Fruit fly (Drosophila melanogaster) whole organism, wandering third instar larva: ENCODE data around the gene sll.

ENCODE experiments used
- Abd-B ChIP-seq: fragments of >200 bp; optimal IDR thresholded peaks from 2 replicates; lab custom pipeline; 2017; ENCODE audit warnings: missing biosample characterization, missing genetic modification characterization
- CG32264 ChIP-seq: fragments of 200-800 bp; sonication (Bioruptor generic); optimal IDR thresholded peaks from 2 replicates; lab custom pipeline; 2016; ENCODE audit warnings: missing biosample characterization, missing genetic modification characterization
- CG9705 ChIP-seq: fragments of 200-800 bp; sonication (Bioruptor generic); optimal IDR thresholded peaks from 2 replicates; lab custom pipeline; 2018; ENCODE audit warnings: missing biosample characterization, mild to moderate bottlenecking, missing genetic modification characterization
- CrebA ChIP-seq: fragments of 200-800 bp; sonication (Bioruptor generic); optimal IDR thresholded peaks from 2 replicates; lab custom pipeline; 2016; ENCODE audit warnings: missing biosample characterization, mild to moderate bottlenecking, missing genetic modification characterization, borderline replicate concordance
- Dif ChIP-seq: fragments of 200-275, 200-300 bp; sonication (Bioruptor generic); optimal IDR thresholded peaks from 2 replicates; lab custom pipeline; 2018; ENCODE audit warnings: missing biosample characterization, missing genetic modification characterization; ENCODE audit not compliant: partially characterized antibody
- HLH106 ChIP-seq: fragments of 200-800 bp; optimal IDR thresholded peaks from 3 replicates; lab custom pipeline; 2019; ENCODE audit warnings: missing biosample characterization, mild to moderate bottlenecking, missing genetic modification characterization, moderate library complexity
- Hnf4 ChIP-seq: fragments of 200-800 bp; sonication (Bioruptor generic); optimal IDR thresholded peaks from 2 replicates; lab custom pipeline; 2016; ENCODE audit warnings: missing biosample characterization, mild to moderate bottlenecking, missing genetic modification characterization
- Hr78 ChIP-seq: fragments of >200 bp; optimal IDR thresholded peaks from 2 replicates; lab custom pipeline; 2017; ENCODE audit warnings: missing biosample characterization, missing genetic modification characterization
- Hr83 ChIP-seq: fragments of 200-300 bp; sonication (Bioruptor generic); optimal IDR thresholded peaks from 2 replicates; lab custom pipeline; 2016; ENCODE audit warnings: missing biosample characterization, mild to moderate bottlenecking, missing genetic modification characterization, moderate library complexity; ENCODE audit not compliant: poor library complexity, severe bottlenecking
- Myc ChIP-seq: fragments of >200 bp; optimal IDR thresholded peaks from 2 replicates; lab custom pipeline; 2017
- N ChIP-seq: fragments of >200 bp; optimal IDR thresholded peaks from 2 replicates; lab custom pipeline; 2018; ENCODE audit warnings: missing biosample characterization, missing external identifiers, missing genetic modification characterization
- OdsH ChIP-seq: fragments of 200-800 bp; sonication (Bioruptor generic); optimal IDR thresholded peaks from 2 replicates; lab custom pipeline; 2016; ENCODE audit warnings: missing biosample characterization, mild to moderate bottlenecking, missing genetic modification characterization
- Sp1 ChIP-seq: fragments of 200-800 bp; sonication (Bioruptor generic); optimal IDR thresholded peaks from 3 replicates; lab custom pipeline; 2019; ENCODE audit warnings: missing biosample characterization, mild to moderate bottlenecking, missing genetic modification characterization, moderate library complexity
- Vsx2 ChIP-seq: fragments of 200-300, 225-300 bp; sonication (Bioruptor generic); optimal IDR thresholded peaks from 2 replicates; lab custom pipeline; 2018; ENCODE audit warnings: missing biosample characterization, missing genetic modification characterization; ENCODE audit not compliant: partially characterized antibody
- br ChIP-seq: fragments of 200-800 bp; sonication (Bioruptor generic); optimal IDR thresholded peaks from 2 replicates; lab custom pipeline; 2016; ENCODE audit warnings: missing biosample characterization, missing genetic modification characterization
- dsf ChIP-seq: sonication (Bioruptor generic); optimal IDR thresholded peaks from 2 replicates; lab custom pipeline; 2016; ENCODE audit warnings: missing biosample characterization, missing genetic modification characterization, borderline replicate concordance
- ey ChIP-seq: fragments of 200-800 bp; sonication (Bioruptor generic); optimal IDR thresholded peaks from 2 replicates; lab custom pipeline; 2016; ENCODE audit warnings: missing biosample characterization, missing genetic modification characterization
- foxo ChIP-seq, 2 experiments: fragments of 200-800 bp; sonication (Bioruptor generic); optimal IDR thresholded peaks; 2 replicates in 1 of 2; 3 replicates in 1 of 2; lab custom pipeline; 2016 to 2017; ENCODE audit warnings: missing biosample characterization in 2 of 2, missing genetic modification characterization in 2 of 2
- jim ChIP-seq: fragments of 175-275, 200-325 bp; sonication (Bioruptor generic); optimal IDR thresholded peaks from 2 replicates; lab custom pipeline; 2016; ENCODE audit warnings: missing biosample characterization, mild to moderate bottlenecking, missing genetic modification characterization
- lola ChIP-seq: fragments of >200 bp; optimal IDR thresholded peaks from 2 replicates; lab custom pipeline; 2017; ENCODE audit warnings: missing biosample characterization, missing genetic modification characterization
- pan ChIP-seq: fragments of >200 bp; optimal IDR thresholded peaks from 2 replicates; lab custom pipeline; 2017
- psq ChIP-seq: fragments of 200-800 bp; sonication (Bioruptor generic); optimal IDR thresholded peaks from 3 replicates; lab custom pipeline; 2017; ENCODE audit warnings: missing biosample characterization, mild to moderate bottlenecking, missing genetic modification characterization, moderate library complexity
- rgr ChIP-seq: fragments of 200-800 bp; sonication (Bioruptor generic); optimal IDR thresholded peaks from 3 replicates; lab custom pipeline; 2016; ENCODE audit warnings: missing biosample characterization, mild to moderate bottlenecking, missing genetic modification characterization
- sage ChIP-seq: fragments of 200-800 bp; sonication (Bioruptor generic); optimal IDR thresholded peaks from 2 replicates; lab custom pipeline; 2016; ENCODE audit warnings: missing biosample characterization, mild to moderate bottlenecking, missing genetic modification characterization
- sv ChIP-seq: fragments of 200-800 bp; sonication (Bioruptor generic); optimal IDR thresholded peaks from 3 replicates; lab custom pipeline; 2016; ENCODE audit warnings: missing biosample characterization, missing genetic modification characterization
- tai ChIP-seq: sonication (Bioruptor generic); optimal IDR thresholded peaks from 2 replicates; lab custom pipeline; 2016; ENCODE audit warnings: missing biosample characterization, missing genetic modification characterization
- woc ChIP-seq: sonication (Bioruptor generic); optimal IDR thresholded peaks from 2 replicates; lab custom pipeline; 2016; ENCODE audit warnings: missing biosample characterization, mild to moderate bottlenecking, missing genetic modification characterization

sll gene

dm6 chr3R:17604880-17605667 lies 832 bp upstream of the sll start:
- TF ChIP-seq ey (GFP tag; lab: Kevin White, UChicago) (no peak), jim (GFP tag; lab: Kevin White, UChicago) (no peak), pan (no peak), woc (GFP tag; lab: Kevin White, UChicago) (peak; percentile 46), tai (GFP tag; lab: Kevin White, UChicago) (no peak), Sp1 (GFP tag; lab: Kevin White, UChicago) (no peak), Vsx2 (GFP tag; lab: Kevin White, UChicago) (peak; percentile 51), Myc (lab: Kevin White, UChicago) (peak; percentile 67), Dif (no peak), HLH106 (tag; lab: Kevin White, UChicago) (peak; percentile 1), foxo (GFP tag; optimal IDR thresholded peaks at IDR 0.05; lab: Kevin White, UChicago) (no peak), Hr78 (GFP tag; lab: Kevin White, UChicago) (no peak), N (no peak), psq (GFP tag; lab: Kevin White, UChicago) (no peak), CG32264 (GFP tag; lab: Kevin White, UChicago) (no peak), CrebA (no peak), Abd-B (no peak), sage (GFP tag; lab: Kevin White, UChicago) (no peak), CG9705 (no peak), lola (no peak), dsf (GFP tag; lab: Kevin White, UChicago) (no peak), sv (GFP tag; lab: Kevin White, UChicago) (no peak), Hnf4 (GFP tag; lab: Kevin White, UChicago) (no peak)

dm6 chr3R:17609059-17609458 lies 3.2 kb downstream of the sll start, which contains the start of gene CG14329:
Gene CG14329, plus strand, starts transcription at chr3R:17609359.
- TF ChIP-seq rgr (no peak), woc (GFP tag; lab: Kevin White, UChicago) (no peak), Hnf4 (GFP tag; lab: Kevin White, UChicago) (no peak)

DNA sequence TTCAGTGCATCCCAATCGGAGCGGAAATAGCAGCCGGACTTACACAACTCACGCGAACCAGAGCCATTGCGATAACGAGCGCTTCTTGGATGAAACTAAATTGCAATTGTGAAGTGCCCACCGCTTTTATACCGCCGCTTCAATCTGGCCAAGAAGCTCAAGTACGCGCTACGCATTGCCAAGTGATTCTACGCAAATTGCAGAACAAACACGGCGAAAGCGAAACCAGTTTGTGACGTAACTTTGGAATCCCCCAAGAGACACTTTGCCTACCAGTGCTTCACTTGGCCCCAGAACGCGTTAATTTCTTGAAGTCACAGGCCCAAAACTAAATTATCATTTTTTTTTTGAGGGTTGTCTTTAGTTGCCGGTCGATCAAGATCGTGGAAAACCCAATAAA lies 5.5 kb downstream of the sll start, which contains the start of gene Edg91:
Gene Edg91 (minus strand): TSS at position 101 of the 400 bp plus-strand sequence.
- TF ChIP-seq CG9705 (no peak), Hr83 (GFP tag; lab: Kevin White, UChicago) (no peak), Myc (lab: Kevin White, UChicago) (no peak), jim (GFP tag; lab: Kevin White, UChicago) (no peak), lola (no peak), Dif (no peak), N (no peak), CG32264 (GFP tag; lab: Kevin White, UChicago) (no peak)

DNA sequence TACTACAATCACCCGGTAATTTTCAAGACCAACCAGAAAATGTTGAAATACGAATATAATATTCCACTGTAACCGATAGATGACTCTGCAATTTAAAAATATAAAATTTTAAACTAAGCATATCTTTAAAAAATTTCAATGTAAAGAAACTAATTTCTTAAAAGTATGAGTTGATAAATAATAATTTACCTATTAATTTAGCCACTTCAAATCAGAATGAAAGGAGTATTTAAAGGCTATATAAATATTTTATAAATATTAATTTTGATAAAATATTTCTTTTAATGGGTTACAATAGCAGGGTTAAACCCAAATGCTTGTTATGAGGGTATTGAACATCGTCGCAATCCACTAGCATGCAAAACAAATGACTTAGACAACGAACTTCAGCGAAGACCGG lies 5.9 kb downstream of the sll start:
- TF ChIP-seq woc (GFP tag; lab: Kevin White, UChicago) (no peak), pan (no peak), tai (GFP tag; lab: Kevin White, UChicago) (no peak), CG32264 (GFP tag; lab: Kevin White, UChicago) (no peak), jim (GFP tag; lab: Kevin White, UChicago) (no peak)

DNA sequence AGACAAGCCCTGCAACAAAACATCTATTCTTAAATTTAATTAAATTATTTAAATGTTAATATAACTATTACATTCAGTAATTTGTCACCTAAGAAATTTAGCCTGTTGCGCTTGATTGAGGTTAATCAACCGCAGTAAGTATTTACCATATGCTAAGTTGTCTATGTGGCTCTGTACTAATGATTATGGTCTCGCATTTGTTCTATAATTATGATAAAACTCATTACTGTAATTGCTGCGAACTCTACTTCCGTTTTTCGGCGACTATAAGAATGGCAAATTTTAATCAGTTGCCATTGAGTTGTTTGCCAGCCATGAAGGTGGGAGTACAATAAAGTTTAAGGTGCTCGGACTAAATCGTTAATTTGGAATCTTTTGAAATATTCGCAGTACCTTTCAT lies 6.7 kb downstream of the sll start, which contains the start of gene CG34281:
Gene CG34281 (plus strand): TSS at position 301 of the 400 bp plus-strand sequence.
- no peak for TF ChIP-seq woc (GFP tag; lab: Kevin White, UChicago)
- no peak for TF ChIP-seq CG32264 (GFP tag; lab: Kevin White, UChicago)
- no peak for TF ChIP-seq OdsH (GFP tag; lab: Kevin White, UChicago)
- TF ChIP-seq br: no peak
- TF ChIP-seq foxo (GFP tag; optimal IDR thresholded peaks at IDR 0.05; lab: Kevin White, UChicago): no peak

dm6 chr3R:17613549-17613948 lies 7.6 kb downstream of the sll start, which contains the start of gene CG14327:
Gene CG14327, plus strand, starts transcription at chr3R:17613709.
- no peak for TF ChIP-seq pan
- no peak for TF ChIP-seq Dif
- TF ChIP-seq woc (GFP tag; lab: Kevin White, UChicago): no peak
